Worm (Caenorhabditis elegans) whole organism, L1 larva: ENCODE results near the gene B0280.11.

ENCODE experiments used
- ama-1 ChIP-seq: fragments of 150-350 bp; optimal IDR thresholded peaks from 2 replicates; lab custom pipeline; 2014
- ces-1 ChIP-seq: fragments of 150-350 bp; optimal IDR thresholded peaks from 2 replicates; lab custom pipeline; 2014; ENCODE audit warnings: missing biosample characterization, missing genetic modification reagents, missing genetic modification characterization
- fkh-10 ChIP-seq: sonication (generic microtip); optimal IDR thresholded peaks from 2 replicates; lab custom pipeline; 2017; ENCODE audit warnings: missing biosample characterization, missing genetic modification reagents, missing genetic modification characterization
- lsy-2 ChIP-seq, 2 experiments: fragments of 150-350 bp; optimal IDR thresholded peaks; 2 replicates each; lab custom pipeline; 2014; ENCODE audit warnings: missing biosample characterization in 2 of 2, missing genetic modification characterization in 2 of 2
- tbx-2 ChIP-seq: sonication (generic microtip); optimal IDR thresholded peaks from 2 replicates; lab custom pipeline; 2016; ENCODE audit warnings: missing genetic modification characterization, missing compliant biosample characterization
- unc-130 ChIP-seq: fragments of 150-350 bp; optimal IDR thresholded peaks from 2 replicates; lab custom pipeline; 2017; ENCODE audit warnings: missing biosample characterization, missing genetic modification characterization, inconsistent platforms

DNA sequence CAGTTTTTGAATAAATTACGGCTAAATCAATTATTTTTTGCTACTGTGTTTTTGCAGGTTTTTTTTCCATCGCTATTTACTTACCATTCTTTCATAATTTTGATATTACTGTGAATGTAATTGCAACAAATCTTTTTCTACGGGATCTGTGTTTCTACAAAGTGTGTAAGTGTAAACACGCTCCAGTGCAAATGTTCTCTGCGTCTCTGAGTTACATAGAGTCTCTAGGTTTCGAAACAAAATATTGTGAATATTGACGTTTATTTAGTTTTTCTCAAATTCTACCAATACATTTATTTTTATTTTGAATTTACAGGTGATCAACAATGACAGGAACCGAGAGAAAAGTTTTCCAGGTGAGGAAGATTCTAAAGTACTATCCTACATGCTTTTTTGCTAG, 45.9 kb upstream of the B0280.11 start, which contains the start of gene yju-2:
- TF ChIP-seq lsy-2 (tag; optimal IDR thresholded peaks at IDR 0.05; lab: Kevin White, UChicago): peak; percentile 64 to 90
- no peak for TF ChIP-seq unc-130 (tag; lab: Kevin White, UChicago)
- TF ChIP-seq fkh-10: no peak
- no peak for TF ChIP-seq ces-1 (GFP tag; lab: Kevin White, UChicago)
- peak; percentile 13 for TF ChIP-seq tbx-2 (tag; lab: Kevin White, UChicago)
- TF ChIP-seq ama-1 (lab: Kevin White, UChicago): peak; percentile 31
